Worm (Caenorhabditis elegans) whole organism, young adult: ENCODE data around the gene ZK1073.2.

Source experiments
- B0261.1 ChIP-seq: sonication (generic microtip); optimal IDR thresholded peaks from 2 replicates; lab custom pipeline; 2016; ENCODE audit warnings: mild to moderate bottlenecking, missing genetic modification characterization, moderate library complexity, missing compliant biosample characterization
- F10E7.11 ChIP-seq: sonication (generic microtip); optimal IDR thresholded peaks from 2 replicates; lab custom pipeline; 2017; ENCODE audit warnings: mild to moderate bottlenecking, missing genetic modification characterization, moderate library complexity, missing compliant biosample characterization
- F22D6.2 ChIP-seq: sonication (generic microtip); optimal IDR thresholded peaks from 2 replicates; lab custom pipeline; 2016; ENCODE audit warnings: mild to moderate bottlenecking, missing genetic modification characterization, missing compliant biosample characterization
- F33H1.4 ChIP-seq: fragments of 200-800 bp; sonication (Bioruptor generic); IDR thresholded peaks from 2 replicates; pipeline ENCODE4 v1.3.6; 2022; ENCODE audit warnings: missing genetic modification reagents, missing genetic modification characterization, missing compliant biosample characterization
- F37B4.10 ChIP-seq: fragments of 200-800 bp; sonication (Bioruptor generic); IDR thresholded peaks from 2 replicates; pipeline ENCODE4 v1.3.6; 2022; ENCODE audit warnings: missing genetic modification characterization, missing compliant biosample characterization
- F55B11.4 ChIP-seq: sonication (generic microtip); optimal IDR thresholded peaks from 2 replicates; lab custom pipeline; 2016; ENCODE audit warnings: missing compliant biosample characterization, missing genetic modification characterization, borderline replicate concordance; ENCODE audit not compliant: insufficient read depth
- F57C9.4 ChIP-seq: sonication (generic microtip); optimal IDR thresholded peaks from 2 replicates; lab custom pipeline; 2017; ENCODE audit warnings: mild to moderate bottlenecking, missing genetic modification characterization, missing compliant biosample characterization
- T26A5.8 ChIP-seq: sonication (generic microtip); optimal IDR thresholded peaks from 2 replicates; lab custom pipeline; 2016; ENCODE audit warnings: missing genetic modification characterization, missing compliant biosample characterization
- Y53G8AR.9 ChIP-seq: fragments of 200-800 bp; sonication (Bioruptor generic); conservative IDR thresholded peaks from 2 replicates; pipeline ENCODE4 v1.3.6; 2022; ENCODE audit warnings: missing genetic modification reagents, missing genetic modification characterization, missing compliant biosample characterization
- Y56A3A.18 ChIP-seq: fragments of 200-800 bp; sonication (Bioruptor generic); IDR thresholded peaks from 2 replicates; pipeline ENCODE4 v1.3.6; 2022; ENCODE audit warnings: missing genetic modification reagents, missing genetic modification characterization, missing compliant biosample characterization
- Y67H2A.10 ChIP-seq: fragments of 200-800 bp; sonication (Bioruptor generic); conservative IDR thresholded peaks from 2 replicates; pipeline ENCODE4 v1.3.6; 2022; ENCODE audit warnings: missing genetic modification reagents, missing genetic modification characterization, missing compliant biosample characterization
- Y95B8A.8 ChIP-seq: fragments of 200-800 bp; sonication (Bioruptor generic); IDR thresholded peaks from 2 replicates; pipeline ENCODE4 v1.3.6; 2022; ENCODE audit warnings: missing genetic modification reagents, missing genetic modification characterization, missing compliant biosample characterization
- ZK185.1 ChIP-seq: sonication (generic microtip); optimal IDR thresholded peaks from 2 replicates; lab custom pipeline; 2016; ENCODE audit warnings: mild to moderate bottlenecking, missing genetic modification characterization, missing compliant biosample characterization; ENCODE audit not compliant: poor library complexity, severe bottlenecking
- aptf-2 ChIP-seq: fragments of 200-800 bp; sonication (Bioruptor generic); conservative IDR thresholded peaks from 2 replicates; pipeline ENCODE4 v1.3.6; 2022; ENCODE audit warnings: missing genetic modification reagents, missing genetic modification characterization, missing compliant biosample characterization
- aptf-3 ChIP-seq: fragments of 200-800 bp; sonication (Bioruptor generic); IDR thresholded peaks from 2 replicates; pipeline ENCODE4 v1.3.6; 2022; ENCODE audit warnings: missing genetic modification characterization, missing compliant biosample characterization
- attf-5 ChIP-seq: fragments of 200-800 bp; sonication (Bioruptor generic); optimal IDR thresholded peaks from 2 replicates; lab custom pipeline; 2018; ENCODE audit warnings: mild to moderate bottlenecking, missing genetic modification characterization, missing compliant biosample characterization
- bed-1 ChIP-seq: fragments of 200-800 bp; sonication (Bioruptor generic); IDR thresholded peaks from 2 replicates; pipeline ENCODE4 v1.3.6; 2022; ENCODE audit warnings: missing genetic modification reagents, missing genetic modification characterization, missing compliant biosample characterization
- ccch-3 ChIP-seq: fragments of 200-800 bp; sonication (Bioruptor generic); optimal IDR thresholded peaks from 2 replicates; lab custom pipeline; 2018; ENCODE audit warnings: mild to moderate bottlenecking, missing genetic modification characterization, missing compliant biosample characterization
- cebp-2 ChIP-seq: fragments of 200-800 bp; sonication (Bioruptor generic); IDR thresholded peaks from 2 replicates; pipeline ENCODE4 v1.3.6; 2022; ENCODE audit warnings: missing genetic modification characterization, missing compliant biosample characterization
- ceh-58 ChIP-seq: fragments of 200-800 bp; sonication (Bioruptor generic); IDR thresholded peaks from 2 replicates; pipeline ENCODE4 v1.3.6; 2022; ENCODE audit warnings: missing genetic modification characterization, missing compliant biosample characterization
- efl-1 ChIP-seq: fragments of 150-350 bp; optimal IDR thresholded peaks from 2 replicates; lab custom pipeline; 2014; ENCODE audit warnings: missing biosample characterization, missing genetic modification reagents, missing genetic modification characterization
- egrh-3 ChIP-seq: fragments of 200-800 bp; sonication (Bioruptor generic); IDR thresholded peaks from 2 replicates; pipeline ENCODE4 v1.3.6; 2022; ENCODE audit warnings: missing genetic modification reagents, missing genetic modification characterization, missing compliant biosample characterization
- ekl-4 ChIP-seq: fragments of 200-800 bp; sonication (Bioruptor generic); IDR thresholded peaks from 2 replicates; pipeline ENCODE4 v1.3.6; 2022; ENCODE audit warnings: missing genetic modification reagents, missing genetic modification characterization, missing compliant biosample characterization
- gei-17 ChIP-seq: fragments of 200-800 bp; sonication (Bioruptor generic); optimal IDR thresholded peaks from 2 replicates; lab custom pipeline; 2018; ENCODE audit warnings: mild to moderate bottlenecking, missing genetic modification characterization, missing compliant biosample characterization
- him-1 ChIP-seq: sonication (generic microtip); optimal IDR thresholded peaks from 2 replicates; lab custom pipeline; 2016; ENCODE audit warnings: missing genotype, missing genetic modification reagents, missing genetic modification characterization, missing compliant biosample characterization
- hmg-20 ChIP-seq: fragments of 200-800 bp; sonication (Bioruptor generic); IDR thresholded peaks from 2 replicates; pipeline ENCODE4 v1.3.6; 2022; ENCODE audit warnings: missing genetic modification reagents, missing genetic modification characterization, missing compliant biosample characterization
- hsf-1 ChIP-seq: fragments of 200-800 bp; sonication (Bioruptor generic); IDR thresholded peaks from 2 replicates; pipeline ENCODE4 v1.3.6; 2022; ENCODE audit warnings: missing genetic modification reagents, missing genetic modification characterization, missing compliant biosample characterization
- lag-1 ChIP-seq: fragments of 200-800 bp; sonication (Bioruptor generic); IDR thresholded peaks from 2 replicates; pipeline ENCODE4 v1.3.6; 2022; ENCODE audit warnings: missing genetic modification reagents, missing genetic modification characterization, missing compliant biosample characterization
- lir-1 ChIP-seq: fragments of 200-800 bp; sonication (Bioruptor generic); conservative IDR thresholded peaks from 2 replicates; pipeline ENCODE4 v1.3.6; 2022; ENCODE audit warnings: missing genetic modification reagents, missing genetic modification characterization, missing compliant biosample characterization
- madf-3 ChIP-seq: fragments of 200-800 bp; sonication (Bioruptor generic); IDR thresholded peaks from 2 replicates; pipeline ENCODE4 v1.3.6; 2022; ENCODE audit warnings: missing genetic modification reagents, missing genetic modification characterization, missing compliant biosample characterization
- madf-8 ChIP-seq: fragments of 200-800 bp; sonication (Bioruptor generic); conservative IDR thresholded peaks from 2 replicates; pipeline ENCODE4 v1.3.6; 2022; ENCODE audit warnings: missing genetic modification reagents, missing genetic modification characterization, missing compliant biosample characterization
- mel-28 ChIP-seq: sonication (generic microtip); optimal IDR thresholded peaks from 2 replicates; lab custom pipeline; 2016; ENCODE audit warnings: borderline replicate concordance, mild to moderate bottlenecking, missing genetic modification characterization, missing compliant biosample characterization
- nfya-2 ChIP-seq: fragments of 200-800 bp; sonication (Bioruptor generic); IDR thresholded peaks from 2 replicates; pipeline ENCODE4 v1.3.6; 2022; ENCODE audit warnings: missing genetic modification reagents, missing genetic modification characterization, missing compliant biosample characterization
- nfyb-1 ChIP-seq: fragments of 200-800 bp; sonication (Bioruptor generic); IDR thresholded peaks from 2 replicates; pipeline ENCODE4 v1.3.6; 2022; ENCODE audit warnings: missing genetic modification reagents, missing genetic modification characterization, missing compliant biosample characterization
- nhr-120 ChIP-seq: fragments of 200-800 bp; sonication (Bioruptor generic); IDR thresholded peaks from 2 replicates; pipeline ENCODE4 v1.3.6; 2022; ENCODE audit warnings: missing genetic modification characterization, missing compliant biosample characterization
- nhr-179 ChIP-seq: sonication (generic microtip); optimal IDR thresholded peaks from 2 replicates; lab custom pipeline; 2016; ENCODE audit warnings: mild to moderate bottlenecking, missing genetic modification characterization, missing compliant biosample characterization
- pbrm-1 ChIP-seq: fragments of 200-800 bp; sonication (Bioruptor generic); IDR thresholded peaks from 2 replicates; pipeline ENCODE4 v1.3.6; 2022; ENCODE audit warnings: missing genetic modification reagents, missing genetic modification characterization, missing compliant biosample characterization
- pha-4 ChIP-seq: fragments of 150-350 bp; sonication (generic microtip); optimal IDR thresholded peaks from 2 replicates; lab custom pipeline; 2014; ENCODE audit warnings: missing biosample characterization, missing genetic modification reagents, missing genetic modification characterization
- sdz-38 ChIP-seq: sonication (generic microtip); optimal IDR thresholded peaks from 2 replicates; lab custom pipeline; 2016; ENCODE audit warnings: missing genotype, missing genetic modification characterization, missing compliant biosample characterization
- sptf-2 ChIP-seq: fragments of 200-800 bp; sonication (Bioruptor generic); optimal IDR thresholded peaks from 2 replicates; lab custom pipeline; 2018; ENCODE audit warnings: mild to moderate bottlenecking, missing genetic modification characterization, missing compliant biosample characterization
- xnd-1 ChIP-seq: sonication (generic microtip); optimal IDR thresholded peaks from 2 replicates; lab custom pipeline; 2016; ENCODE audit warnings: missing genotype, missing genetic modification reagents, missing genetic modification characterization, missing compliant biosample characterization
- zfh-2 ChIP-seq: fragments of 200-800 bp; sonication (Bioruptor generic); conservative IDR thresholded peaks from 2 replicates; pipeline ENCODE4 v1.3.6; 2022; ENCODE audit warnings: missing genetic modification reagents, missing genetic modification characterization, missing compliant biosample characterization
- zim-3 ChIP-seq: sonication (generic microtip); optimal IDR thresholded peaks from 2 replicates; lab custom pipeline; 2017; ENCODE audit warnings: mild to moderate bottlenecking, missing genetic modification characterization, moderate library complexity, missing compliant biosample characterization
- ztf-28 ChIP-seq: fragments of 200-800 bp; sonication (Bioruptor generic); IDR thresholded peaks from 2 replicates; pipeline ENCODE4 v1.3.6; 2022; ENCODE audit warnings: missing genetic modification reagents, missing genetic modification characterization, missing compliant biosample characterization

Gene ZK1073.2

ce11 chrX:16117176-16117575 is 13.7 kb downstream of the ZK1073.2 start:
- no peak for TF ChIP-seq attf-5 (GFP tag; lab: Kevin White, UChicago)
- no peak for TF ChIP-seq him-1 (tag; lab: Kevin White, UChicago)
- TF ChIP-seq sptf-2 (GFP tag; lab: Kevin White, UChicago) = no peak
- no peak for TF ChIP-seq pha-4 (tag; lab: Kevin White, UChicago)
- TF ChIP-seq mel-28 (tag; lab: Kevin White, UChicago) = no peak
- TF ChIP-seq madf-8 (GFP tag; lab: Robert Waterston, UW) = no peak
- no peak for TF ChIP-seq ZK185.1 (tag; lab: Kevin White, UChicago)
- no peak for TF ChIP-seq F10E7.11 (tag; lab: Kevin White, UChicago)
- no peak for TF ChIP-seq zim-3 (tag; lab: Kevin White, UChicago)
- TF ChIP-seq ceh-58 (GFP tag; lab: Robert Waterston, UW) = no peak
- TF ChIP-seq cebp-2 (GFP tag; lab: Robert Waterston, UW) = no peak
- no peak for TF ChIP-seq madf-3 (GFP tag; lab: Robert Waterston, UW)
- no peak for TF ChIP-seq F55B11.4

ce11 chrX:16117618-16118017 is 14.1 kb downstream of the ZK1073.2 start:
- TF ChIP-seq hmg-20 (no peak), sdz-38 (tag; lab: Kevin White, UChicago) (no peak), nfya-2 (GFP tag; lab: Robert Waterston, UW) (no peak), lag-1 (GFP tag; lab: Robert Waterston, UW) (no peak), efl-1 (no peak), zfh-2 (GFP tag; lab: Robert Waterston, UW) (peak; percentile 94), egrh-3 (GFP tag; lab: Robert Waterston, UW) (peak; percentile 87; the same call in 1 of the 2 replicates), gei-17 (GFP tag; lab: Kevin White, UChicago) (no peak), aptf-2 (GFP tag; lab: Robert Waterston, UW) (no peak), F33H1.4 (GFP tag; lab: Robert Waterston, UW) (no peak), Y67H2A.10 (GFP tag; lab: Robert Waterston, UW) (no peak), ZK185.1 (tag; lab: Kevin White, UChicago) (no peak), ccch-3 (GFP tag; lab: Kevin White, UChicago) (no peak), F37B4.10 (GFP tag; lab: Robert Waterston, UW) (0 out of 2 replicates have a peak, but pooled peaks have one; percentile 4), F22D6.2 (tag; lab: Kevin White, UChicago) (no peak), Y95B8A.8 (no peak), ztf-28 (GFP tag; lab: Robert Waterston, UW) (no peak), xnd-1 (tag; lab: Kevin White, UChicago) (no peak)

- TF ChIP-seq madf-3 (GFP tag; lab: Robert Waterston, UW) = no peak
- TF ChIP-seq nhr-120 (GFP tag; lab: Robert Waterston, UW) = no peak
- TF ChIP-seq aptf-3 = no peak
- TF ChIP-seq Y56A3A.18 = no peak
- TF ChIP-seq F10E7.11 (tag; lab: Kevin White, UChicago) = no peak
- no peak for TF ChIP-seq F57C9.4
- no peak for TF ChIP-seq pha-4 (tag; lab: Kevin White, UChicago)
- no peak for TF ChIP-seq lir-1 (GFP tag; lab: Robert Waterston, UW)
- TF ChIP-seq B0261.1 (tag; lab: Kevin White, UChicago) = no peak
- no peak for TF ChIP-seq ekl-4 (GFP tag; lab: Robert Waterston, UW)
- no peak for TF ChIP-seq T26A5.8 (tag; lab: Kevin White, UChicago)
- no peak for TF ChIP-seq hmg-20
- TF ChIP-seq nfyb-1 (GFP tag; lab: Robert Waterston, UW) = no peak
- TF ChIP-seq Y53G8AR.9 (GFP tag; lab: Robert Waterston, UW) = no peak
- no peak for TF ChIP-seq nhr-179 (tag; lab: Kevin White, UChicago)
- TF ChIP-seq pbrm-1 (GFP tag; lab: Robert Waterston, UW) = no peak
- TF ChIP-seq F33H1.4 (GFP tag; lab: Robert Waterston, UW) = no peak
- no peak for TF ChIP-seq hsf-1 (GFP tag; lab: Robert Waterston, UW)
- no peak for TF ChIP-seq bed-1 (GFP tag; lab: Robert Waterston, UW)
Measured at ce11 chrX:16122628-16123027, 19.1 kb downstream of the ZK1073.2 start.
